Worm (Caenorhabditis elegans): ENCODE results near the gene elo-4.

ce11 chrIII:9376701-9377100 is 42.6 kb upstream of the elo-4 start:
- no peak for TF ChIP-seq nhr-23 (tag; optimal IDR thresholded peaks at IDR 0.05)
- TF ChIP-seq lin-39 (tag; optimal IDR thresholded peaks at IDR 0.05), result no peak
- TF ChIP-seq nhr-237 (tag; optimal IDR thresholded peaks at IDR 0.05), result no peak
- TF ChIP-seq ZK546.5 (tag; optimal IDR thresholded peaks at IDR 0.05), result no peak
- no peak for TF ChIP-seq ceh-82 (tag; optimal IDR thresholded peaks at IDR 0.05)
- TF ChIP-seq elt-3 (tag; optimal IDR thresholded peaks at IDR 0.05), result no peak
- no peak for TF ChIP-seq egl-27 (tag; optimal IDR thresholded peaks at IDR 0.05)
- no peak for TF ChIP-seq ztf-11 (tag; optimal IDR thresholded peaks at IDR 0.05)
